Fruit fly (Drosophila melanogaster) whole organism, embryonic: Measurements from ENCODE around the gene CG42296.

Experiments used
- CG10147 ChIP-seq: fragments of 200-800 bp; sonication (Bioruptor generic); optimal IDR thresholded peaks from 2 replicates; lab custom pipeline; 2019; ENCODE audit warnings: missing biosample characterization, mild to moderate bottlenecking, missing genetic modification characterization, moderate library complexity
- CG11696 ChIP-seq: fragments of 200-800 bp; sonication (Bioruptor generic); IDR thresholded peaks from 2 replicates; pipeline ENCODE4 v1.3.6; 2022; ENCODE audit warnings: missing biosample characterization, missing genetic modification characterization
- CG12236 ChIP-seq: fragments of 200-800 bp; sonication (Bioruptor generic); optimal IDR thresholded peaks from 2 replicates; lab custom pipeline; 2016; ENCODE audit warnings: missing biosample characterization, missing genetic modification characterization
- CG12769 ChIP-seq: fragments of 200-800 bp; sonication (Bioruptor generic); optimal IDR thresholded peaks from 2 replicates; lab custom pipeline; 2019; ENCODE audit warnings: missing biosample characterization, mild to moderate bottlenecking, missing genetic modification characterization, moderate library complexity
- CG13624 ChIP-seq: fragments of 200-800 bp; sonication (Bioruptor generic); optimal IDR thresholded peaks from 2 replicates; lab custom pipeline; 2016; ENCODE audit warnings: missing biosample characterization, missing genetic modification characterization
- CG15269 ChIP-seq: fragments of 200-800 bp; sonication (Bioruptor generic); optimal IDR thresholded peaks from 2 replicates; lab custom pipeline; 2018; ENCODE audit warnings: missing biosample characterization, mild to moderate bottlenecking, missing genetic modification characterization, moderate library complexity
- CG16815 ChIP-seq: fragments of 200-800 bp; sonication (Bioruptor generic); optimal IDR thresholded peaks from 3 replicates; lab custom pipeline; 2017; ENCODE audit warnings: missing biosample characterization, mild to moderate bottlenecking, missing genetic modification characterization
- CG17612 ChIP-seq: fragments of 200-800 bp; sonication (Bioruptor generic); IDR thresholded peaks from 2 replicates; pipeline ENCODE4 v1.3.6; 2022; ENCODE audit warnings: missing biosample characterization, missing genetic modification characterization
- CG17802 ChIP-seq: fragments of 200-800 bp; sonication (Bioruptor generic); optimal IDR thresholded peaks from 2 replicates; lab custom pipeline; 2018; ENCODE audit warnings: missing biosample characterization, mild to moderate bottlenecking, missing genetic modification characterization, moderate library complexity
- CG2120 ChIP-seq: fragments of 200-800 bp; sonication (Bioruptor generic); optimal IDR thresholded peaks from 3 replicates; lab custom pipeline; 2016; ENCODE audit warnings: missing biosample characterization, missing genetic modification characterization
- CG2712 ChIP-seq: fragments of 200-800 bp; optimal IDR thresholded peaks from 3 replicates; lab custom pipeline; 2019; ENCODE audit warnings: missing biosample characterization, mild to moderate bottlenecking, missing genetic modification characterization, moderate library complexity
- CG3163 ChIP-seq: fragments of 200-800 bp; sonication (Bioruptor generic); optimal IDR thresholded peaks from 3 replicates; lab custom pipeline; 2016; ENCODE audit warnings: missing biosample characterization, missing genetic modification characterization
- CG34224 ChIP-seq: fragments of 200-800 bp; sonication (Bioruptor generic); IDR thresholded peaks from 3 replicates; pipeline ENCODE4 v1.3.6; 2022; ENCODE audit warnings: missing biosample characterization, missing genetic modification characterization; ENCODE audit not compliant: partially characterized antibody
- CG34422 ChIP-seq: fragments of 200-800 bp; sonication (Bioruptor generic); IDR thresholded peaks from 3 replicates; pipeline ENCODE4 v1.3.6; 2022; ENCODE audit warnings: missing biosample characterization, missing genetic modification characterization
- CG4424 ChIP-seq: fragments of 200-800 bp; sonication (Bioruptor generic); optimal IDR thresholded peaks from 3 replicates; lab custom pipeline; 2016; ENCODE audit warnings: missing biosample characterization, missing genetic modification characterization
- CG7839 ChIP-seq: fragments of 200-800 bp; sonication (Bioruptor generic); optimal IDR thresholded peaks from 3 replicates; lab custom pipeline; 2018; ENCODE audit warnings: missing biosample characterization, mild to moderate bottlenecking, missing genetic modification characterization, moderate library complexity
- CG8765 ChIP-seq: fragments of 200-800 bp; sonication (Bioruptor generic); IDR thresholded peaks from 2 replicates; pipeline ENCODE4 v1.3.6; 2022; ENCODE audit warnings: missing biosample characterization, missing genetic modification characterization
- Camta ChIP-seq: fragments of 200-800 bp; sonication (Bioruptor generic); optimal IDR thresholded peaks from 2 replicates; lab custom pipeline; 2016; ENCODE audit warnings: missing biosample characterization, missing genetic modification characterization
- Deaf1 ChIP-seq: fragments of 200-800 bp; optimal IDR thresholded peaks from 3 replicates; lab custom pipeline; 2019; ENCODE audit warnings: missing biosample characterization, mild to moderate bottlenecking, missing genetic modification characterization, moderate library complexity
- Doc3 ChIP-seq: fragments of 200-800 bp; sonication (Bioruptor generic); IDR thresholded peaks from 3 replicates; pipeline ENCODE4 v1.3.6; 2022; ENCODE audit warnings: missing biosample characterization, missing genetic modification characterization; ENCODE audit not compliant: partially characterized antibody
- E2f1 ChIP-seq: fragments of 200-800 bp; sonication (Bioruptor generic); IDR thresholded peaks from 2 replicates; pipeline ENCODE4 v1.3.6; 2022; ENCODE audit warnings: missing biosample characterization, missing genetic modification characterization
- HLH54F ChIP-seq: fragments of 200-800 bp; sonication (Bioruptor generic); optimal IDR thresholded peaks from 3 replicates; lab custom pipeline; 2016; ENCODE audit warnings: missing biosample characterization, missing genetic modification characterization
- Hey ChIP-seq: fragments of 200-800 bp; sonication (Bioruptor generic); optimal IDR thresholded peaks from 3 replicates; lab custom pipeline; 2018; ENCODE audit warnings: missing biosample characterization, mild to moderate bottlenecking, missing genetic modification characterization
- Hmx ChIP-seq: fragments of 200-800 bp; sonication (Bioruptor generic); optimal IDR thresholded peaks from 2 replicates; lab custom pipeline; 2016; ENCODE audit warnings: missing biosample characterization, missing genetic modification characterization
- Hr78 ChIP-seq, 2 experiments: fragments of 200-800 bp in 1 of 2; fragments of >200 bp in 1 of 2; sonication (Bioruptor generic) in 1 of 2; optimal IDR thresholded peaks; 2 replicates each; lab custom pipeline; 2017 to 2019; ENCODE audit warnings: missing biosample characterization in 2 of 2, missing genetic modification characterization in 2 of 2, mild to moderate bottlenecking in 1 of 2, moderate library complexity in 1 of 2
- Kr ChIP-seq: fragments of 200-800 bp; sonication (Bioruptor generic); optimal IDR thresholded peaks from 2 replicates; lab custom pipeline; 2017; ENCODE audit warnings: missing biosample characterization, mild to moderate bottlenecking, missing genetic modification characterization
- Max ChIP-seq: fragments of 200-800 bp; sonication (Bioruptor generic); optimal IDR thresholded peaks from 2 replicates; lab custom pipeline; 2016; ENCODE audit warnings: missing biosample characterization, mild to moderate bottlenecking, missing genetic modification characterization
- Mes4 ChIP-seq: fragments of 200-800 bp; sonication (Bioruptor generic); optimal IDR thresholded peaks from 2 replicates; lab custom pipeline; 2016; ENCODE audit warnings: missing biosample characterization, missing genetic modification characterization
- NC2α ChIP-seq: fragments of 200-800 bp; sonication (Bioruptor generic); optimal IDR thresholded peaks from 2 replicates; lab custom pipeline; 2016; ENCODE audit warnings: missing biosample characterization, missing genetic modification characterization
- Scr ChIP-seq: fragments of 200-800 bp; sonication (Bioruptor generic); IDR thresholded peaks from 2 replicates; pipeline ENCODE4 v1.3.6; 2022; ENCODE audit warnings: missing biosample characterization, missing genetic modification characterization; ENCODE audit not compliant: partially characterized antibody
- amos ChIP-seq: fragments of 200-800 bp; sonication (Bioruptor generic); IDR thresholded peaks from 2 replicates; pipeline ENCODE4 v1.3.6; 2022; ENCODE audit warnings: missing biosample characterization, missing genetic modification characterization; ENCODE audit not compliant: partially characterized antibody
- danr ChIP-seq: fragments of 200-800 bp; sonication (Bioruptor generic); IDR thresholded peaks from 2 replicates; pipeline ENCODE4 v1.3.6; 2022; ENCODE audit warnings: missing biosample characterization, missing genetic modification characterization
- disco-r ChIP-seq: fragments of 200-800 bp; sonication (Bioruptor generic); optimal IDR thresholded peaks from 2 replicates; lab custom pipeline; 2016; ENCODE audit warnings: missing biosample characterization, missing genetic modification characterization
- fd96Cb ChIP-seq: fragments of 200-800 bp; sonication (Bioruptor generic); optimal IDR thresholded peaks from 2 replicates; lab custom pipeline; 2018; ENCODE audit warnings: missing biosample characterization, mild to moderate bottlenecking, missing genetic modification characterization, moderate library complexity
- ham ChIP-seq: fragments of 200-800 bp; sonication (Bioruptor generic); IDR thresholded peaks from 2 replicates; pipeline ENCODE4 v1.3.6; 2022; ENCODE audit warnings: missing biosample characterization, missing genetic modification characterization
- hb ChIP-seq: fragments of 200-800 bp; sonication (Bioruptor generic); IDR thresholded peaks from 3 replicates; pipeline ENCODE4 v1.3.6; 2022; ENCODE audit warnings: missing biosample characterization, missing genetic modification characterization; ENCODE audit not compliant: partially characterized antibody
- inv ChIP-seq: fragments of 200-800 bp; sonication (Bioruptor generic); IDR thresholded peaks from 2 replicates; pipeline ENCODE4 v1.3.6; 2022; ENCODE audit warnings: missing biosample characterization, missing genetic modification characterization; ENCODE audit not compliant: partially characterized antibody
- ken ChIP-seq: fragments of 200-800 bp; sonication (Bioruptor generic); IDR thresholded peaks from 3 replicates; pipeline ENCODE4 v1.3.6; 2022; ENCODE audit warnings: missing biosample characterization, missing genetic modification characterization
- nmo ChIP-seq: fragments of 200-800 bp; sonication (Bioruptor generic); optimal IDR thresholded peaks from 2 replicates; lab custom pipeline; 2018; ENCODE audit warnings: missing biosample characterization, mild to moderate bottlenecking, missing genetic modification characterization, moderate library complexity
- onecut ChIP-seq: fragments of 200-800 bp; sonication (Bioruptor generic); IDR thresholded peaks from 2 replicates; pipeline ENCODE4 v1.3.6; 2022; ENCODE audit warnings: missing biosample characterization, missing genetic modification characterization
- peb ChIP-seq: fragments of 200-800 bp; sonication (Bioruptor generic); IDR thresholded peaks from 2 replicates; pipeline ENCODE4 v1.3.6; 2022; ENCODE audit warnings: missing biosample characterization, missing genetic modification characterization
- pfk ChIP-seq: fragments of 200-800 bp; sonication (Bioruptor generic); optimal IDR thresholded peaks from 2 replicates; lab custom pipeline; 2018; ENCODE audit warnings: missing biosample characterization, mild to moderate bottlenecking, missing genetic modification characterization, moderate library complexity
- pnt ChIP-seq: fragments of 200-800 bp; sonication (Bioruptor generic); optimal IDR thresholded peaks from 3 replicates; lab custom pipeline; 2016; ENCODE audit warnings: missing biosample characterization, missing genetic modification characterization
- prd ChIP-seq, 3 experiments: fragments of >200 bp in 2 of 3; fragments of 200-800 bp in 1 of 3; sonication (Bioruptor generic) in 1 of 3; optimal IDR thresholded peaks in 2 of 3; IDR thresholded peaks in 1 of 3; 2 replicates in 2 of 3; 3 replicates in 1 of 3; pipeline versions ENCODE4 v1.3.6 to Lab custom; 2017 to 2022; ENCODE audit warnings: missing biosample characterization in 1 of 3, missing genetic modification characterization in 1 of 3
- slp2 ChIP-seq: fragments of 200-800 bp; sonication (Bioruptor generic); optimal IDR thresholded peaks from 2 replicates; lab custom pipeline; 2016; ENCODE audit warnings: missing biosample characterization, missing genetic modification characterization
- stc ChIP-seq: fragments of 200-800 bp; sonication (Bioruptor generic); IDR thresholded peaks from 2 replicates; pipeline ENCODE4 v1.3.6; 2022; ENCODE audit warnings: missing biosample characterization, missing genetic modification characterization
- stwl ChIP-seq: fragments of 200-800 bp; sonication (Bioruptor generic); optimal IDR thresholded peaks from 3 replicates; lab custom pipeline; 2018; ENCODE audit warnings: missing biosample characterization, mild to moderate bottlenecking, missing genetic modification characterization, moderate library complexity
- zen ChIP-seq: fragments of 200-800 bp; sonication (Bioruptor generic); optimal IDR thresholded peaks from 3 replicates; lab custom pipeline; 2018; ENCODE audit warnings: missing biosample characterization, mild to moderate bottlenecking, missing genetic modification characterization, moderate library complexity

The CG42296 gene

dm6 chr2L:2008980-2009954 is 26.6 kb downstream of the CG42296 start, which contains the start of gene CG4238 (continued):
- TF ChIP-seq pnt (GFP tag; lab: Kevin White, UChicago), result no peak
- peak; percentile 7 for TF ChIP-seq Deaf1 (tag; lab: Kevin White, UChicago)
- no peak for TF ChIP-seq E2f1 (GFP tag; lab: Robert Waterston, UW)
- no peak for TF ChIP-seq ham (GFP tag; lab: Robert Waterston, UW)
- TF ChIP-seq Camta (GFP tag; lab: Kevin White, UChicago), result no peak
- TF ChIP-seq Hey (tag; lab: Kevin White, UChicago), result no peak
- no peak for TF ChIP-seq ken (GFP tag; lab: Robert Waterston, UW)
- TF ChIP-seq Doc3 (GFP tag; lab: Robert Waterston, UW), result no peak; the same call in 2 of the 3 replicates
- TF ChIP-seq CG12769 (tag; lab: Kevin White, UChicago), result no peak
- TF ChIP-seq hb (GFP tag; lab: Robert Waterston, UW), result 0 out of 3 replicates have a peak, but pooled peaks have one; percentile 57
- TF ChIP-seq CG16815 (GFP tag; lab: Kevin White, UChicago), result no peak
- no peak for TF ChIP-seq CG7839 (tag; lab: Kevin White, UChicago)
- TF ChIP-seq Kr (GFP tag; lab: Kevin White, UChicago), result no peak
- TF ChIP-seq CG4424 (GFP tag; lab: Kevin White, UChicago), result no peak
- TF ChIP-seq CG2120 (GFP tag; lab: Kevin White, UChicago), result no peak
- no peak for TF ChIP-seq Mes4 (GFP tag; lab: Kevin White, UChicago)
- TF ChIP-seq disco-r (GFP tag; lab: Kevin White, UChicago), result no peak
- no peak for TF ChIP-seq CG10147 (GFP tag; lab: Kevin White, UChicago)
- TF ChIP-seq Hmx (GFP tag; lab: Kevin White, UChicago), result no peak
- TF ChIP-seq pfk (GFP tag; lab: Kevin White, UChicago), result no peak
- no peak for TF ChIP-seq CG3163 (GFP tag; lab: Kevin White, UChicago)
- TF ChIP-seq Scr (GFP tag; lab: Robert Waterston, UW), result peak; percentile 68
- no peak for TF ChIP-seq onecut (GFP tag; lab: Robert Waterston, UW)
- no peak for TF ChIP-seq CG17612 (GFP tag; lab: Robert Waterston, UW)
- peak; percentile 100 for TF ChIP-seq CG2712 (tag; lab: Kevin White, UChicago)
- no peak for TF ChIP-seq danr (GFP tag; lab: Robert Waterston, UW)
- peak; percentile 12; the same call in 1 of the 2 replicates for TF ChIP-seq inv
- TF ChIP-seq HLH54F, result no peak
- TF ChIP-seq CG15269 (tag; lab: Kevin White, UChicago), result no peak
- no peak for TF ChIP-seq Hr78 (GFP tag; optimal IDR thresholded peaks at IDR 0.05; lab: Kevin White, UChicago)
- no peak for TF ChIP-seq CG17802 (tag; lab: Kevin White, UChicago)
- TF ChIP-seq nmo (GFP tag; lab: Kevin White, UChicago), result peak; percentile 22
- TF ChIP-seq CG11696 (GFP tag; lab: Robert Waterston, UW), result no peak
- peak; percentile 50; the same call in 1 of the 3 replicates for TF ChIP-seq CG34224
- no peak for TF ChIP-seq CG13624 (GFP tag; lab: Kevin White, UChicago)
- TF ChIP-seq Max (GFP tag; lab: Kevin White, UChicago), result peak; percentile 20
- TF ChIP-seq fd96Cb (tag; lab: Kevin White, UChicago), result no peak
- peak; percentile 55 for TF ChIP-seq stwl (tag; lab: Kevin White, UChicago)
- peak; percentile 71 for TF ChIP-seq amos
- TF ChIP-seq slp2 (GFP tag; lab: Kevin White, UChicago), result no peak
- TF ChIP-seq zen (tag; lab: Kevin White, UChicago), result peak; percentile 55
- no peak for TF ChIP-seq CG12236
- TF ChIP-seq CG34422, result no peak
- no peak for TF ChIP-seq prd (optimal IDR thresholded peaks at IDR 0.05; lab: Kevin White, UChicago)
- no peak for TF ChIP-seq prd (GFP tag; IDR thresholded peaks at IDR 0.05; lab: Robert Waterston, UW)
- no peak for TF ChIP-seq CG8765
- TF ChIP-seq peb (GFP tag; lab: Robert Waterston, UW), result no peak
- TF ChIP-seq NC2α (GFP tag; lab: Kevin White, UChicago), result no peak
- TF ChIP-seq stc (GFP tag; lab: Robert Waterston, UW), result no peak
